Fruit fly (Drosophila melanogaster): ENCODE results near the gene CG43056.

The CG43056 gene

dm6 chr2L:4458119-4459056, 20.8 kb downstream of the CG43056 start, which contains the start of gene RpL27A (continued):
- TF ChIP-seq CG18599 (GFP tag; optimal IDR thresholded peaks at IDR 0.05) (peak; percentile 83), Nf-YA (GFP tag; IDR thresholded peaks at IDR 0.05) (peak; percentile 63), sima (GFP tag; optimal IDR thresholded peaks at IDR 0.05) (peak; percentile 50), CG30020 (tag; optimal IDR thresholded peaks at IDR 0.05) (peak; percentile 94), crol (GFP tag; IDR thresholded peaks at IDR 0.05) (peak; percentile 48; the same call in 1 of the 2 replicates), pb (GFP tag; optimal IDR thresholded peaks at IDR 0.05) (peak; percentile 68), dmrt11E (tag; optimal IDR thresholded peaks at IDR 0.05) (peak; percentile 58), CG17186 (GFP tag; optimal IDR thresholded peaks at IDR 0.05) (peak; percentile 45), gfzf (GFP tag; optimal IDR thresholded peaks at IDR 0.05) (peak; percentile 71), sd (tag; optimal IDR thresholded peaks at IDR 0.05) (peak; percentile 68), Aef1 (GFP tag; IDR thresholded peaks at IDR 0.05) (peak; percentile 63; the same call in 2 of the 3 replicates), CHES-1-like (GFP tag; optimal IDR thresholded peaks at IDR 0.05) (peak; percentile 26), CG10462 (GFP tag; optimal IDR thresholded peaks at IDR 0.05) (peak; percentile 50), CG16815 (GFP tag; optimal IDR thresholded peaks at IDR 0.05) (peak; percentile 47), CG11456 (GFP tag; IDR thresholded peaks at IDR 0.05) (peak; percentile 91), pum (GFP tag; optimal IDR thresholded peaks at IDR 0.05) (peak; percentile 4), CG16779 (GFP tag; IDR thresholded peaks at IDR 0.05) (peak; percentile 77), CG32767 (GFP tag; IDR thresholded peaks at IDR 0.05) (no peak), CG13123 (GFP tag; optimal IDR thresholded peaks at IDR 0.05) (peak; percentile 99), abd-A (tag; optimal IDR thresholded peaks at IDR 0.05) (no peak), Dfd (GFP tag; optimal IDR thresholded peaks at IDR 0.05) (peak in 1 of 2 experiments; percentile 62), zen (tag; optimal IDR thresholded peaks at IDR 0.05) (peak; percentile 33), jigr1 (GFP tag; IDR thresholded peaks at IDR 0.05) (0 out of 3 replicates have a peak, but pooled peaks have one; percentile 25), slbo (GFP tag; IDR thresholded peaks at IDR 0.05) (peak; percentile 81), gsb-n (tag; optimal IDR thresholded peaks at IDR 0.05) (peak; percentile 80), sens (GFP tag) (peak; percentile 82), gcm (GFP tag; optimal IDR thresholded peaks at IDR 0.05) (peak; percentile 71), CG8290 (GFP tag; optimal IDR thresholded peaks at IDR 0.05) (peak; percentile 68), CG8290 (tag; optimal IDR thresholded peaks at IDR 0.05) (peak in 1 of 2 experiments; percentile 94), CG17829 (tag; optimal IDR thresholded peaks at IDR 0.05) (peak; percentile 60), caup (GFP tag; optimal IDR thresholded peaks at IDR 0.05; ENCODE audit: severe bottlenecking) (peak; percentile 94), stwl (tag; optimal IDR thresholded peaks at IDR 0.05) (peak; percentile 42), trh (GFP tag; optimal IDR thresholded peaks at IDR 0.05) (peak; percentile 75), pnt (GFP tag; optimal IDR thresholded peaks at IDR 0.05) (no peak), cwo (GFP tag; optimal IDR thresholded peaks at IDR 0.05) (peak; percentile 51), dysf (GFP tag; IDR thresholded peaks at IDR 0.05) (peak; percentile 78), Opbp (GFP tag; IDR thresholded peaks at IDR 0.05; ENCODE audit: partially characterized antibody) (peak; percentile 100), Dip2 (GFP tag; IDR thresholded peaks at IDR 0.05) (no peak), gcm2 (GFP tag; optimal IDR thresholded peaks at IDR 0.05) (peak; percentile 43), CG8478 (optimal IDR thresholded peaks at IDR 0.05) (no peak), CG6854 (GFP tag; optimal IDR thresholded peaks at IDR 0.05) (peak; percentile 75), Rx (GFP tag; IDR thresholded peaks at IDR 0.05) (peak; percentile 80), CG18764 (GFP tag; optimal IDR thresholded peaks at IDR 0.05) (peak; percentile 62), CG6683 (GFP tag; optimal IDR thresholded peaks at IDR 0.05) (peak; percentile 20), Atf-2 (GFP tag; optimal IDR thresholded peaks at IDR 0.05) (peak; percentile 60), run (tag; optimal IDR thresholded peaks at IDR 0.05) (peak; percentile 32), exex (tag; optimal IDR thresholded peaks at IDR 0.05) (peak; percentile 40), sqz (GFP tag; optimal IDR thresholded peaks at IDR 0.05) (no peak), B-H2 (GFP tag; optimal IDR thresholded peaks at IDR 0.05) (peak; percentile 90)

All from whole organism, embryonic.